Worm (Caenorhabditis elegans) whole organism, early embryonic: ENCODE data around the gene T15H9.4.

Experiments used
- B0310.2 ChIP-seq: sonication (generic microtip); optimal IDR thresholded peaks from 2 replicates; lab custom pipeline; 2016; ENCODE audit warnings: mild to moderate bottlenecking, missing genetic modification characterization, missing compliant biosample characterization
- F13C5.2 ChIP-seq: sonication (generic microtip); optimal IDR thresholded peaks from 2 replicates; lab custom pipeline; 2017; ENCODE audit warnings: mild to moderate bottlenecking, missing genetic modification characterization, inconsistent platforms, missing compliant biosample characterization
- ama-1 ChIP-seq: fragments of 150-350 bp; optimal IDR thresholded peaks from 2 replicates; lab custom pipeline; 2014
- ets-7 ChIP-seq: sonication (generic microtip); optimal IDR thresholded peaks from 2 replicates; lab custom pipeline; 2016; ENCODE audit warnings: missing genotype, missing genetic modification characterization, missing compliant biosample characterization
- flt-1 ChIP-seq: fragments of 200-800 bp; sonication (Bioruptor generic); IDR thresholded peaks from 2 replicates; pipeline ENCODE4 v1.3.6; 2022; ENCODE audit warnings: missing genetic modification characterization, missing compliant biosample characterization
- hmbx-1 ChIP-seq: sonication (generic microtip); optimal IDR thresholded peaks from 2 replicates; lab custom pipeline; 2016; ENCODE audit warnings: mild to moderate bottlenecking, missing genetic modification characterization, missing compliant biosample characterization
- hnd-1 ChIP-seq: sonication (generic microtip); optimal IDR thresholded peaks from 2 replicates; lab custom pipeline; 2016; ENCODE audit warnings: missing genetic modification characterization, missing compliant biosample characterization
- pes-1 ChIP-seq: fragments of 200-800 bp; sonication (Bioruptor generic); IDR thresholded peaks from 2 replicates; pipeline ENCODE4 v1.3.6; 2022; ENCODE audit warnings: missing genetic modification reagents, missing genetic modification characterization, missing compliant biosample characterization
- scrt-1 ChIP-seq: fragments of 200-800 bp; sonication (Bioruptor generic); IDR thresholded peaks from 2 replicates; pipeline ENCODE4 v1.3.6; 2022; ENCODE audit warnings: missing genetic modification characterization, missing compliant biosample characterization
- tbx-11 ChIP-seq: fragments of 200-800 bp; sonication (Bioruptor generic); IDR thresholded peaks from 2 replicates; pipeline ENCODE4 v1.3.6; 2022; ENCODE audit warnings: missing genetic modification characterization, missing compliant biosample characterization
- tra-4 ChIP-seq: sonication (generic microtip); optimal IDR thresholded peaks from 2 replicates; lab custom pipeline; 2017; ENCODE audit warnings: missing genetic modification characterization, missing compliant biosample characterization

DNA sequence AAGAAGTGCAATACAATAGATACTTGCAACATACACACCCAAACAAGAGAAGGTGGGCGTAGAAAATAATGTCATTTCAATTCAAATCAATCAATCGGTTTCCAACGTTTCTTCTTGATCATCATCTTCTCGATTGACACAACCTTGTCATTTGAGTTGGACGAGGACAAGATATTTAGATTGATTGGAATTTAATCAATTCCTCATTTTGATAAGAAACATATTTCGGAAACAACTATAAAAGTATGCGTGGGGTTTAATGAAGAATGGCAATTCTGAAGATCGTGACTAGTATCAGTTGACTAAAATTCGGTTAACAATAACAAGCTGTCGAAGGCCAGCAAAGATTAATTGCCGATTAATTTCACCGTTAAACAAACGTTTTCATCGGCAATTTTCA, 8.9 kb downstream of the T15H9.4 start:
- TF ChIP-seq ets-7 (tag; lab: Kevin White, UChicago) (no peak), ama-1 (lab: Kevin White, UChicago) (no peak), tra-4 (tag; lab: Kevin White, UChicago) (no peak), scrt-1 (GFP tag; lab: Robert Waterston, UW) (no peak), flt-1 (GFP tag; lab: Robert Waterston, UW) (no peak), B0310.2 (tag; lab: Kevin White, UChicago) (no peak), tbx-11 (GFP tag; lab: Robert Waterston, UW) (no peak), pes-1 (GFP tag; lab: Robert Waterston, UW) (no peak), hnd-1 (tag; lab: Kevin White, UChicago) (no peak), hmbx-1 (tag; lab: Kevin White, UChicago) (no peak), F13C5.2 (no peak)
